ENCODE assay signal across 1 fruit fly cellular context in the genomic region with DNA sequence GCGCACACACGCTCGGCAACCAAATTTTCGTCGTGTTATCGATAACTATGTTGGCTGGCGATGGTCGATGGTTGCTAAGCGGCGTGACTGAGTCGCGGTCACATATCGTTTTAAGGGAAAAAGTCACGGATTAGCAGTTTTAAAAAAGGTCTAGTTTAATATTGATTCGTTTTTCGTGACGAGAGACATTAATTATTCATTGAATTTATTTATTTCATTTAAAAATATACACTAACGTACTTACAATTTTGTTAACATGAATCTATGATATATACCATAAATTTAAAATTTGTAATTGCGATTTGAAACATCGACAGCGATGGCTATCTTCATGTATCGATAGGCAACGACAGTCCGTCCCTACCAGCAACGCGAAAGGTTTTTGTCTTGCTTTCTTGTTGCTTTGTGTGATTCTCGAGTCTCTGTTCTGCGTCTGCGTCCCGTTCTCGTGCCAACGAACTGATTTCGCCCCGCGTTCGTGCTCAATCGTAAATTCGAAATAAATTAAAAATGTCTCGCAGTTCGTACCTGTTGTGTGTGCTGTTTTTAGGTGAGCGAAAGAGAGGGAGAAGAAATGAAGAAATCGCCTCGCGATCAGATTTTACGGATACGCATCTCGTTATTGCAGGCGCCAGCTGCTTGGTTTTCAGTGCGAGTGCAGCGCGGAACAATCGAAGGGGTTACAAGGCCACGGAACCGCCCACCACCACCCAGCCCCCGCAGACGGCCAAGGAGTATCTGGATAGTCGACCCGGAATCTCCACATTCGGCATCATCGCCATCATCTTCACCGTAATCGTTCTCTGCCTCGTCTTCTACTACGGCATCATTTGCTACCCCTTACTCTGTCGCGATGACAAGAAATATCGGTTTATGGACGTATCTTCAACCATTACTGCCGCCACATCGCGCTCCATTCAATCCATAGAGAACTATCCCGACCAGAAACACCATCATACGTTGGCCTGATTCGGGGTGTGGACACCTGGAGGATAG.
TF ChIP-seq lines count a peak whose summit lies in the region.

Gene Hyls1, minus strand, starts transcription at position 44 of the 996 bp plus-strand sequence.
Gene chif, minus strand, starts transcription at position 44 of the 996 bp plus-strand sequence.
Gene CG4455, plus strand, starts transcription at position 350 of the 996 bp plus-strand sequence.

TF ChIP-seq in whole organism, embryonic, 481 proteins besides CTCF, POLR2A, EP300 and RAD21 (continued from another document):
- peak; percentile 5 for TF ChIP-seq run (tag; optimal IDR thresholded peaks at IDR 0.05; lab: Kevin White, UChicago)
- TF ChIP-seq mld (GFP tag; IDR thresholded peaks at IDR 0.05; lab: Robert Waterston, UW; ENCODE audit: partially characterized antibody), result peak; percentile 79; the same call in 2 of the 3 replicates
- TF ChIP-seq CG2875 (GFP tag; optimal IDR thresholded peaks at IDR 0.05; lab: Kevin White, UChicago), result no peak
- TF ChIP-seq sim (GFP tag; IDR thresholded peaks at IDR 0.05; lab: Robert Waterston, UW), result no peak
- peak; percentile 58 for TF ChIP-seq bcd (GFP tag; optimal IDR thresholded peaks at IDR 0.05; lab: Kevin White, UChicago)
- peak; percentile 19 for TF ChIP-seq CG18619 (GFP tag; optimal IDR thresholded peaks at IDR 0.05; lab: Kevin White, UChicago)
- TF ChIP-seq CG4328 (GFP tag; optimal IDR thresholded peaks at IDR 0.05; lab: Kevin White, UChicago), result peak; percentile 0
